Worm (Caenorhabditis elegans) whole organism, L4/young adult: ENCODE results near the gene srw-141.

ENCODE experiments used
- W03F9.2 ChIP-seq: fragments of 150-350 bp; optimal IDR thresholded peaks from 2 replicates; lab custom pipeline; 2014; ENCODE audit warnings: missing biosample characterization, missing genetic modification characterization
- dao-5 ChIP-seq: sonication (generic microtip); optimal IDR thresholded peaks from 2 replicates; lab custom pipeline; 2016; ENCODE audit warnings: missing genotype, missing genetic modification characterization, moderate library complexity, missing compliant biosample characterization
- him-1 ChIP-seq: sonication (generic microtip); optimal IDR thresholded peaks from 2 replicates; lab custom pipeline; 2016; ENCODE audit warnings: missing genotype, missing genetic modification reagents, missing genetic modification characterization, missing compliant biosample characterization

ce11 chrV:2964786-2965185 is 26.4 kb upstream of the srw-141 start, which contains the start of gene srh-88:
- TF ChIP-seq him-1 = no peak
- no peak for TF ChIP-seq W03F9.2 (tag; lab: Kevin White, UChicago)
- TF ChIP-seq dao-5 (tag; lab: Kevin White, UChicago) = no peak
